Fruit fly (Drosophila melanogaster): ENCODE measurements around the gene CG4611.
A peak's percentile ranks its signal among the peaks of the same experiment; 100 is the strongest.

CG4611 gene

dm6 chr3L:5131245-5131644, 4.9 kb upstream of the CG4611 start, which contains the start of gene CG15212:
TSS of gene CG15212 (plus strand) at chr3L:5131545.
- TF ChIP-seq CG5204 (GFP tag; optimal IDR thresholded peaks at IDR 0.05) (no peak), CG33017 (tag; optimal IDR thresholded peaks at IDR 0.05) (no peak), CG12768 (GFP tag; optimal IDR thresholded peaks at IDR 0.05) (no peak), cnc (optimal IDR thresholded peaks at IDR 0.05) (no peak), pad (GFP tag; optimal IDR thresholded peaks at IDR 0.05) (no peak), toe (GFP tag; optimal IDR thresholded peaks at IDR 0.05) (no peak)

dm6 chr3L:5132966-5133365, 3.2 kb upstream of the CG4611 start, which contains the start of gene CG15213:
TSS of gene CG15213 (minus strand) at chr3L:5133220.
- TF ChIP-seq pad (GFP tag; optimal IDR thresholded peaks at IDR 0.05) (no peak), CG1620 (GFP tag; optimal IDR thresholded peaks at IDR 0.05) (no peak), Clk (GFP tag; optimal IDR thresholded peaks at IDR 0.05) (no peak), cnc (optimal IDR thresholded peaks at IDR 0.05) (no peak), ovo (GFP tag; optimal IDR thresholded peaks at IDR 0.05) (no peak), CG7101 (tag; optimal IDR thresholded peaks at IDR 0.05) (no peak), CG12768 (GFP tag; optimal IDR thresholded peaks at IDR 0.05) (no peak), CG7045 (GFP tag; optimal IDR thresholded peaks at IDR 0.05) (no peak), Hr96 (GFP tag; optimal IDR thresholded peaks at IDR 0.05) (no peak), tj (GFP tag; optimal IDR thresholded peaks at IDR 0.05) (no peak), CG33017 (tag; optimal IDR thresholded peaks at IDR 0.05) (no peak), CG14711 (tag; optimal IDR thresholded peaks at IDR 0.05) (no peak), Crg-1 (GFP tag; optimal IDR thresholded peaks at IDR 0.05) (no peak)

dm6 chr3L:5133704-5134430, 2.3 kb upstream of the CG4611 start, which contains the start of gene Yod1:
TSS of gene Yod1 (plus strand) at chr3L:5133871.
- TF ChIP-seq Clk (GFP tag; optimal IDR thresholded peaks at IDR 0.05), result no peak
- no peak for TF ChIP-seq pad (GFP tag; optimal IDR thresholded peaks at IDR 0.05)
- TF ChIP-seq CG12768 (GFP tag; optimal IDR thresholded peaks at IDR 0.05), result no peak
- peak; percentile 6 for TF ChIP-seq tj (GFP tag; optimal IDR thresholded peaks at IDR 0.05)
- TF ChIP-seq CG11617 (GFP tag; optimal IDR thresholded peaks at IDR 0.05), result no peak
- TF ChIP-seq Hr96 (GFP tag; optimal IDR thresholded peaks at IDR 0.05), result no peak
- TF ChIP-seq cnc (optimal IDR thresholded peaks at IDR 0.05), result no peak
- TF ChIP-seq CG7101 (tag; optimal IDR thresholded peaks at IDR 0.05), result no peak
- peak; percentile 33 for TF ChIP-seq bab1 (GFP tag; optimal IDR thresholded peaks at IDR 0.05)
- peak; percentile 4 for TF ChIP-seq CG14711 (tag; optimal IDR thresholded peaks at IDR 0.05)
- TF ChIP-seq Mnt (GFP tag; optimal IDR thresholded peaks at IDR 0.05), result no peak
- no peak for TF ChIP-seq CG33017 (tag; optimal IDR thresholded peaks at IDR 0.05)
- peak; percentile 35 for TF ChIP-seq cic (GFP tag; optimal IDR thresholded peaks at IDR 0.05)
- no peak for TF ChIP-seq CG7045 (GFP tag; optimal IDR thresholded peaks at IDR 0.05)
- peak; percentile 47 for TF ChIP-seq toe (GFP tag; optimal IDR thresholded peaks at IDR 0.05)
- TF ChIP-seq ovo (GFP tag; optimal IDR thresholded peaks at IDR 0.05), result no peak
- no peak for TF ChIP-seq CG1620 (GFP tag; optimal IDR thresholded peaks at IDR 0.05)
- TF ChIP-seq kay (GFP tag; ENCODE audit: borderline replicate concordance), result peak; percentile 82

dm6 chr3L:5139312-5139711, 3.1 kb downstream of the CG4611 start, which contains the start of the genes Tcs5 and CHMP2B:
TSS of gene Tcs5 (minus strand) at chr3L:5139395.
TSS of gene CHMP2B (plus strand) at chr3L:5139619.
- peak; percentile 93 for TF ChIP-seq cic (GFP tag; optimal IDR thresholded peaks at IDR 0.05)
- peak; percentile 100 for TF ChIP-seq bab1 (GFP tag; optimal IDR thresholded peaks at IDR 0.05)
- TF ChIP-seq CG14711 (tag; optimal IDR thresholded peaks at IDR 0.05), result peak; percentile 99
- peak; percentile 100 for TF ChIP-seq CG12768 (GFP tag; optimal IDR thresholded peaks at IDR 0.05)
- peak; percentile 99 for TF ChIP-seq ovo (GFP tag; optimal IDR thresholded peaks at IDR 0.05)
- peak; percentile 100 for TF ChIP-seq CG33017 (tag; optimal IDR thresholded peaks at IDR 0.05)
- peak; percentile 96 for TF ChIP-seq pad (GFP tag; optimal IDR thresholded peaks at IDR 0.05)
- TF ChIP-seq CG5204 (GFP tag; optimal IDR thresholded peaks at IDR 0.05), result peak; percentile 100
- no peak for TF ChIP-seq kay (GFP tag; ENCODE audit: borderline replicate concordance)
- peak; percentile 100 for TF ChIP-seq Crg-1 (GFP tag; optimal IDR thresholded peaks at IDR 0.05)
- no peak for TF ChIP-seq cnc (optimal IDR thresholded peaks at IDR 0.05)
- peak; percentile 100 for TF ChIP-seq Clk (GFP tag; optimal IDR thresholded peaks at IDR 0.05)
- peak; percentile 100 for TF ChIP-seq CG7101 (tag; optimal IDR thresholded peaks at IDR 0.05)
- TF ChIP-seq toe (GFP tag; optimal IDR thresholded peaks at IDR 0.05), result peak; percentile 100
- peak; percentile 96 for TF ChIP-seq tj (GFP tag; optimal IDR thresholded peaks at IDR 0.05)
- TF ChIP-seq Hr96 (GFP tag; optimal IDR thresholded peaks at IDR 0.05), result peak; percentile 100
- peak; percentile 100 for TF ChIP-seq CG1620 (GFP tag; optimal IDR thresholded peaks at IDR 0.05)
- TF ChIP-seq CG7045 (GFP tag; optimal IDR thresholded peaks at IDR 0.05), result peak; percentile 100
- peak; percentile 99 for TF ChIP-seq Mnt (GFP tag; optimal IDR thresholded peaks at IDR 0.05)
- TF ChIP-seq CG11617 (GFP tag; optimal IDR thresholded peaks at IDR 0.05), result peak; percentile 99

dm6 chr3L:5141380-5142101, 5.4 kb downstream of the CG4611 start, which contains the start of the genes Dhrs4 and Gdap1:
TSS of gene Dhrs4 (minus strand) at chr3L:5141646.
TSS of gene Gdap1 (plus strand) at chr3L:5141953.
- TF ChIP-seq CG12768 (GFP tag; optimal IDR thresholded peaks at IDR 0.05) (peak; percentile 39), tj (GFP tag; optimal IDR thresholded peaks at IDR 0.05) (peak; percentile 10), Crg-1 (GFP tag; optimal IDR thresholded peaks at IDR 0.05) (no peak)

dm6 chr3L:5145814-5146244, 9.7 kb downstream of the CG4611 start, which contains the start of the genes Fitm and AlaRS-m:
TSS of gene Fitm (minus strand) at chr3L:5146063.
TSS of gene AlaRS-m (plus strand) at chr3L:5146098.
- TF ChIP-seq tj (GFP tag; optimal IDR thresholded peaks at IDR 0.05) (peak; percentile 24), Hr96 (GFP tag; optimal IDR thresholded peaks at IDR 0.05) (no peak), cic (GFP tag; optimal IDR thresholded peaks at IDR 0.05) (peak; percentile 9), CG1620 (GFP tag; optimal IDR thresholded peaks at IDR 0.05) (no peak), Mnt (GFP tag; optimal IDR thresholded peaks at IDR 0.05) (peak; percentile 31), CG11617 (GFP tag; optimal IDR thresholded peaks at IDR 0.05) (peak; percentile 22), CG14711 (tag; optimal IDR thresholded peaks at IDR 0.05) (peak; percentile 14), bab1 (GFP tag; optimal IDR thresholded peaks at IDR 0.05) (peak; percentile 21)

Measured in whole organism, adult.